Worm (Caenorhabditis elegans) whole organism, young adult: ENCODE results near the gene C44E12.1.
A peak's percentile ranks its signal among the peaks of the same experiment; 100 is the strongest.

Experiments
- F39B2.1 ChIP-seq: fragments of 200-800 bp; sonication (Bioruptor generic); IDR thresholded peaks from 2 replicates; pipeline ENCODE4 v1.3.6; 2022; ENCODE audit warnings: missing genetic modification reagents, missing genetic modification characterization, missing compliant biosample characterization
- F52B5.7 ChIP-seq: sonication (generic microtip); optimal IDR thresholded peaks from 2 replicates; lab custom pipeline; 2016; ENCODE audit warnings: mild to moderate bottlenecking, missing genetic modification characterization, missing compliant biosample characterization
- Y67H2A.10 ChIP-seq: fragments of 200-800 bp; sonication (Bioruptor generic); conservative IDR thresholded peaks from 2 replicates; pipeline ENCODE4 v1.3.6; 2022; ENCODE audit warnings: missing genetic modification reagents, missing genetic modification characterization, missing compliant biosample characterization
- ZK185.1 ChIP-seq: sonication (generic microtip); optimal IDR thresholded peaks from 2 replicates; lab custom pipeline; 2016; ENCODE audit warnings: mild to moderate bottlenecking, missing genetic modification characterization, missing compliant biosample characterization; ENCODE audit not compliant: poor library complexity, severe bottlenecking
- ztf-26 ChIP-seq: sonication (generic microtip); optimal IDR thresholded peaks from 2 replicates; lab custom pipeline; 2017; ENCODE audit warnings: missing genetic modification characterization, missing compliant biosample characterization
- ztf-28 ChIP-seq: fragments of 200-800 bp; sonication (Bioruptor generic); IDR thresholded peaks from 2 replicates; pipeline ENCODE4 v1.3.6; 2022; ENCODE audit warnings: missing genetic modification reagents, missing genetic modification characterization, missing compliant biosample characterization

- TF ChIP-seq Y67H2A.10 (GFP tag; lab: Robert Waterston, UW) (no peak), F39B2.1 (GFP tag; lab: Robert Waterston, UW) (no peak), ztf-26 (tag; lab: Kevin White, UChicago) (peak; percentile 5), F52B5.7 (no peak), ztf-28 (GFP tag; lab: Robert Waterston, UW) (no peak), ZK185.1 (no peak)
Measured at ce11 chrX:7586588-7586987, 10.1 kb upstream of the C44E12.1 start.
